Worm (Caenorhabditis elegans) whole organism, L1 larva: ENCODE results near the gene srh-135.

Experiments used
- aha-1 ChIP-seq: fragments of 150-350 bp; optimal IDR thresholded peaks from 2 replicates; lab custom pipeline; 2014; ENCODE audit warnings: missing biosample characterization, missing genetic modification characterization
- ama-1 ChIP-seq: fragments of 150-350 bp; optimal IDR thresholded peaks from 2 replicates; lab custom pipeline; 2014
- lin-13 ChIP-seq: fragments of 150-350 bp; optimal IDR thresholded peaks from 2 replicates; lab custom pipeline; 2014; ENCODE audit warnings: missing biosample characterization, missing genetic modification reagents, missing genetic modification characterization
- lin-35 ChIP-seq, 2 experiments: fragments of 150-350 bp; optimal IDR thresholded peaks; 2 replicates each; lab custom pipeline; 2014; ENCODE audit warnings: missing biosample characterization in 2 of 2, missing genetic modification characterization in 2 of 2, missing genetic modification reagents in 2 of 2
- nhr-19 ChIP-seq: fragments of 200-800 bp; sonication (Bioruptor generic); conservative IDR thresholded peaks from 2 replicates; pipeline ENCODE4 v1.3.6; 2022; ENCODE audit warnings: missing genetic modification characterization, missing compliant biosample characterization
- skn-1 ChIP-seq: fragments of 150-350 bp; optimal IDR thresholded peaks from 2 replicates; lab custom pipeline; 2014; ENCODE audit warnings: missing biosample characterization, missing genetic modification characterization
- snpc-4 ChIP-seq: fragments of 150-350 bp; optimal IDR thresholded peaks from 2 replicates; lab custom pipeline; 2014; ENCODE audit warnings: missing biosample characterization, missing genetic modification characterization
- sox-4 ChIP-seq: sonication (generic microtip); optimal IDR thresholded peaks from 2 replicates; lab custom pipeline; 2016; ENCODE audit warnings: missing genetic modification characterization, missing compliant biosample characterization
- sptf-1 ChIP-seq: fragments of 150-350 bp; optimal IDR thresholded peaks from 2 replicates; lab custom pipeline; 2014; ENCODE audit warnings: missing biosample characterization, missing genetic modification characterization
- unc-130 ChIP-seq: fragments of 150-350 bp; optimal IDR thresholded peaks from 2 replicates; lab custom pipeline; 2017; ENCODE audit warnings: missing biosample characterization, missing genetic modification characterization, inconsistent platforms
- unc-62 ChIP-seq: fragments of 150-350 bp; optimal IDR thresholded peaks from 2 replicates; lab custom pipeline; 2014; ENCODE audit warnings: missing biosample characterization, missing genetic modification reagents, missing genetic modification characterization
- zag-1 ChIP-seq: fragments of 150-350 bp; optimal IDR thresholded peaks from 2 replicates; lab custom pipeline; 2014; ENCODE audit warnings: missing biosample characterization, missing genetic modification characterization
- ztf-11 ChIP-seq, 2 experiments: sonication (generic microtip); optimal IDR thresholded peaks; 2 replicates each; lab custom pipeline; 2016 to 2017; ENCODE audit warnings: missing genetic modification characterization in 2 of 2, missing biosample characterization in 1 of 2, missing compliant biosample characterization in 1 of 2

DNA sequence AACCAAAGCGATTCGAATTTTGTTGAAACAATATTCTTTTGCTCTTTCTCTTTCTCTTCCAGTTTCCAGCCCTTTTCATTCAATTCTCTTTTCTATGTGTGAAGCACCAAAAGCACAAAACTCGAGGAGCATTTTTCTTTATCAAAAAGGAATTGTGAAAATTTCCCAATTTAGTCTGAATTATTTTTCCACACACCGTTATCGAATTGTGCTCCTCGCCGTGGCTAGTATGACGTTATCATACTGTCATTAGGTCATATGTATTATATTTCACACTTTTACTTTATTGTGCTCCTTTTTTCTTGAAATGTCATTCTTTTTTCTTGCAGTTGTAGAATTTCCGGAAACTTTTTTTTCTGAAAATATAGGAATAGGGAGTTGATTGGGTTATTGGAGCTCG lies 5.3 kb downstream of the srh-135 start:
- TF ChIP-seq lin-13 (GFP tag; lab: Kevin White, UChicago): no peak
- TF ChIP-seq unc-62 (GFP tag; lab: Kevin White, UChicago): no peak
- TF ChIP-seq sptf-1 (tag; lab: Kevin White, UChicago): no peak
- no peak for TF ChIP-seq unc-130 (tag; lab: Kevin White, UChicago)
- TF ChIP-seq ztf-11 (tag; optimal IDR thresholded peaks at IDR 0.05; lab: Kevin White, UChicago): no peak
- no peak for TF ChIP-seq ama-1
- TF ChIP-seq snpc-4 (tag; lab: Kevin White, UChicago): no peak
- no peak for TF ChIP-seq nhr-19 (GFP tag; lab: Robert Waterston, UW)
- no peak for TF ChIP-seq skn-1 (tag; lab: Kevin White, UChicago)
- TF ChIP-seq sox-4 (tag; lab: Kevin White, UChicago): no peak
- TF ChIP-seq zag-1 (tag; lab: Kevin White, UChicago): no peak
- TF ChIP-seq aha-1 (tag; lab: Kevin White, UChicago): no peak
- TF ChIP-seq lin-35 (GFP tag; optimal IDR thresholded peaks at IDR 0.05; lab: Kevin White, UChicago): no peak
